Worm (Caenorhabditis elegans): Measurements from ENCODE around the gene snf-10.
A peak's percentile ranks its signal among the peaks of the same experiment; 100 is the strongest.

Gene snf-10

ce11 chrV:10404701-10405100 is 35.9 kb downstream of the snf-10 start:
- TF ChIP-seq skn-1 (tag; optimal IDR thresholded peaks at IDR 0.05) (no peak), fos-1 (tag; optimal IDR thresholded peaks at IDR 0.05) (peak; percentile 29)

ce11 chrV:10402804-10403203 is 37.8 kb downstream of the snf-10 start, which contains the start of gene F15H10.8:
Gene F15H10.8 (minus strand): TSS chrV:10402904.
- TF ChIP-seq mab-5 (tag; optimal IDR thresholded peaks at IDR 0.05) = no peak

ce11 chrV:10399290-10399689 is 41.3 kb downstream of the snf-10 start:
- TF ChIP-seq skn-1 (tag; optimal IDR thresholded peaks at IDR 0.05) (no peak), egl-27 (tag; optimal IDR thresholded peaks at IDR 0.05) (no peak), R02D3.7 (tag; optimal IDR thresholded peaks at IDR 0.05) (no peak), lin-13 (GFP tag; optimal IDR thresholded peaks at IDR 0.05) (no peak), blmp-1 (tag; optimal IDR thresholded peaks at IDR 0.05; ENCODE audit: insufficient read depth) (no peak), lin-11 (tag; optimal IDR thresholded peaks at IDR 0.05) (no peak), nhr-12 (tag; optimal IDR thresholded peaks at IDR 0.05) (no peak), zag-1 (tag; optimal IDR thresholded peaks at IDR 0.05) (no peak), gmeb-1 (tag; optimal IDR thresholded peaks at IDR 0.05) (peak; percentile 24), crh-2 (tag; optimal IDR thresholded peaks at IDR 0.05) (peak; percentile 37), unc-55 (GFP tag; optimal IDR thresholded peaks at IDR 0.05) (no peak), nhr-11 (tag; optimal IDR thresholded peaks at IDR 0.05) (no peak), C34F6.9 (tag; optimal IDR thresholded peaks at IDR 0.05) (no peak), dmd-4 (tag; optimal IDR thresholded peaks at IDR 0.05) (no peak), nhr-6 (tag; optimal IDR thresholded peaks at IDR 0.05) (no peak), nhr-25 (tag; optimal IDR thresholded peaks at IDR 0.05) (no peak), elt-1 (tag; optimal IDR thresholded peaks at IDR 0.05) (no peak), nhr-23 (tag; optimal IDR thresholded peaks at IDR 0.05) (no peak), F13H6.1 (tag; optimal IDR thresholded peaks at IDR 0.05) (no peak), nhr-129 (tag; optimal IDR thresholded peaks at IDR 0.05) (peak; percentile 80), nhr-10 (tag; optimal IDR thresholded peaks at IDR 0.05) (no peak), sma-3 (GFP tag; optimal IDR thresholded peaks at IDR 0.05) (no peak), nhr-77 (tag; optimal IDR thresholded peaks at IDR 0.05) (no peak), mab-5 (tag; optimal IDR thresholded peaks at IDR 0.05) (no peak), ceh-82 (tag; optimal IDR thresholded peaks at IDR 0.05) (no peak), ztf-4 (tag; optimal IDR thresholded peaks at IDR 0.05) (no peak), ZK546.5 (tag; optimal IDR thresholded peaks at IDR 0.05) (no peak), snpc-4 (tag; optimal IDR thresholded peaks at IDR 0.05) (no peak), sma-9 (GFP tag; optimal IDR thresholded peaks at IDR 0.05) (peak; percentile 76), sma-9 (tag; optimal IDR thresholded peaks at IDR 0.05) (no peak), lsy-2 (tag; optimal IDR thresholded peaks at IDR 0.05) (no peak), nhr-21 (tag; optimal IDR thresholded peaks at IDR 0.05) (no peak), ztf-1 (GFP tag; conservative IDR thresholded peaks at IDR 0.05) (no peak), unc-62 (GFP tag; optimal IDR thresholded peaks at IDR 0.05) (no peak), fos-1 (tag; optimal IDR thresholded peaks at IDR 0.05) (peak; percentile 93), elt-3 (tag; optimal IDR thresholded peaks at IDR 0.05) (no peak), lin-39 (tag; optimal IDR thresholded peaks at IDR 0.05) (no peak), alr-1 (tag; optimal IDR thresholded peaks at IDR 0.05) (no peak), peb-1 (tag; optimal IDR thresholded peaks at IDR 0.05) (no peak)

ce11 chrV:10398431-10398830 is 42.2 kb downstream of the snf-10 start, which contains the start of gene ugt-2:
Gene ugt-2 (plus strand): TSS chrV:10398801.
- TF ChIP-seq unc-55 (GFP tag; optimal IDR thresholded peaks at IDR 0.05) = no peak
- no peak for TF ChIP-seq nhr-77 (tag; optimal IDR thresholded peaks at IDR 0.05)
- peak; percentile 14 for TF ChIP-seq crh-2 (tag; optimal IDR thresholded peaks at IDR 0.05)
- TF ChIP-seq nhr-11 (tag; optimal IDR thresholded peaks at IDR 0.05) = no peak
- peak; percentile 41 for TF ChIP-seq fos-1 (tag; optimal IDR thresholded peaks at IDR 0.05)
- no peak for TF ChIP-seq unc-62 (GFP tag; optimal IDR thresholded peaks at IDR 0.05)
- TF ChIP-seq ceh-82 (tag; optimal IDR thresholded peaks at IDR 0.05) = no peak
- TF ChIP-seq ztf-11 (tag; optimal IDR thresholded peaks at IDR 0.05) = no peak
- TF ChIP-seq snpc-4 (tag; optimal IDR thresholded peaks at IDR 0.05) = no peak
- TF ChIP-seq nhr-129 (tag; optimal IDR thresholded peaks at IDR 0.05) = peak; percentile 29
- no peak for TF ChIP-seq nhr-25 (tag; optimal IDR thresholded peaks at IDR 0.05)
- no peak for TF ChIP-seq nhr-237 (tag; optimal IDR thresholded peaks at IDR 0.05)
- TF ChIP-seq sma-9 (GFP tag; optimal IDR thresholded peaks at IDR 0.05) = peak; percentile 53
- no peak for TF ChIP-seq sma-9 (tag; optimal IDR thresholded peaks at IDR 0.05)
- no peak for TF ChIP-seq F13H6.1 (tag; optimal IDR thresholded peaks at IDR 0.05)
